Worm (Caenorhabditis elegans) whole organism, L4 larva: ENCODE measurements around the gene C49F8.14.
A peak's percentile ranks its signal among the peaks of the same experiment; 100 is the strongest.

ENCODE experiments used
- F10B5.3 ChIP-seq: sonication (generic microtip); optimal IDR thresholded peaks from 2 replicates; lab custom pipeline; 2016; ENCODE audit warnings: mild to moderate bottlenecking, missing genetic modification characterization, missing compliant biosample characterization
- Y75B8A.6 ChIP-seq: fragments of 200-800 bp; sonication (Bioruptor generic); IDR thresholded peaks from 2 replicates; pipeline ENCODE4 v1.3.6; 2022; ENCODE audit warnings: missing genetic modification reagents, missing genetic modification characterization, missing compliant biosample characterization
- ZK337.2 ChIP-seq: fragments of 200-800 bp; sonication (Bioruptor generic); IDR thresholded peaks from 2 replicates; pipeline ENCODE4 v1.3.6; 2022; ENCODE audit warnings: missing genetic modification reagents, missing genetic modification characterization, missing compliant biosample characterization
- ZK546.5 ChIP-seq, 2 experiments: sonication (generic microtip); optimal IDR thresholded peaks; 2 replicates each; lab custom pipeline; 2017; ENCODE audit warnings: missing biosample characterization in 2 of 2, missing genetic modification characterization in 2 of 2
- aha-1 ChIP-seq: fragments of 150-350 bp; peaks from one replicate; lab custom pipeline; 2014; ENCODE audit warnings: missing biosample characterization, missing genetic modification characterization
- ama-1 ChIP-seq: fragments of 150-350 bp; optimal IDR thresholded peaks from 2 replicates; lab custom pipeline; 2014; ENCODE audit warnings: inconsistent platforms, mixed read lengths
- ceh-32 ChIP-seq: sonication (generic microtip); optimal IDR thresholded peaks from 2 replicates; lab custom pipeline; 2016; ENCODE audit warnings: mild to moderate bottlenecking, missing genetic modification characterization, missing compliant biosample characterization; ENCODE audit not compliant: poor library complexity
- ceh-62 ChIP-seq: sonication (generic microtip); optimal IDR thresholded peaks from 2 replicates; lab custom pipeline; 2017; ENCODE audit warnings: missing biosample characterization, missing genetic modification characterization
- ceh-82 ChIP-seq: sonication (generic microtip); optimal IDR thresholded peaks from 2 replicates; lab custom pipeline; 2017; ENCODE audit warnings: missing biosample characterization, missing genetic modification characterization
- ctbp-1 ChIP-seq: fragments of 200-800 bp; sonication (Bioruptor generic); IDR thresholded peaks from 2 replicates; pipeline ENCODE4 v1.3.6; 2022; ENCODE audit warnings: missing genetic modification reagents, missing genetic modification characterization, missing compliant biosample characterization
- daf-12 ChIP-seq: fragments of 150-350 bp; optimal IDR thresholded peaks from 2 replicates; lab custom pipeline; 2014; ENCODE audit warnings: missing biosample characterization, missing genetic modification reagents, missing genetic modification characterization
- daf-16 ChIP-seq, 3 experiments: sonication (generic microtip); optimal IDR thresholded peaks; 2 replicates each; lab custom pipeline; 2016 to 2017; ENCODE audit warnings: missing genetic modification characterization in 3 of 3, missing genetic modification reagents in 3 of 3, mild to moderate bottlenecking in 2 of 3, missing compliant biosample characterization in 2 of 3, missing biosample characterization in 1 of 3, moderate library complexity in 1 of 3
- daf-19 ChIP-seq: fragments of 200-800 bp; sonication (Bioruptor generic); conservative IDR thresholded peaks from 2 replicates; pipeline ENCODE4 v1.3.6; 2022; ENCODE audit warnings: missing genetic modification characterization, missing compliant biosample characterization
- daf-8 ChIP-seq: fragments of 200-800 bp; sonication (Bioruptor generic); IDR thresholded peaks from 2 replicates; pipeline ENCODE4 v1.3.6; 2022; ENCODE audit warnings: missing genetic modification characterization, missing compliant biosample characterization
- dmd-6 ChIP-seq: fragments of 200-800 bp; sonication (Bioruptor generic); IDR thresholded peaks from 2 replicates; pipeline ENCODE4 v1.3.6; 2022; ENCODE audit warnings: missing genetic modification reagents, missing genetic modification characterization, missing compliant biosample characterization
- dmd-9 ChIP-seq: fragments of 200-800 bp; sonication (Bioruptor generic); IDR thresholded peaks from 2 replicates; pipeline ENCODE4 v1.3.6; 2022; ENCODE audit warnings: missing genetic modification reagents, missing genetic modification characterization, missing compliant biosample characterization
- dve-1 ChIP-seq: sonication (generic microtip); optimal IDR thresholded peaks from 2 replicates; lab custom pipeline; 2017; ENCODE audit warnings: antibody characterized with exemption, mild to moderate bottlenecking, missing genetic modification characterization, missing compliant biosample characterization; ENCODE audit not compliant: insufficient read depth
- egl-43 ChIP-seq: fragments of 200-800 bp; sonication (Bioruptor generic); IDR thresholded peaks from 2 replicates; pipeline ENCODE4 v1.3.6; 2022; ENCODE audit warnings: missing genetic modification reagents, missing genetic modification characterization, missing compliant biosample characterization
- hlh-11 ChIP-seq: fragments of 200-800 bp; sonication (Bioruptor generic); optimal IDR thresholded peaks from 2 replicates; lab custom pipeline; 2018; ENCODE audit warnings: mild to moderate bottlenecking, missing genetic modification characterization, missing compliant biosample characterization
- jun-1 ChIP-seq: fragments of 150-350 bp; optimal IDR thresholded peaks from 2 replicates; lab custom pipeline; 2014; ENCODE audit warnings: missing biosample characterization, missing genetic modification reagents, missing genetic modification characterization
- lin-15B ChIP-seq: fragments of 150-350 bp; sonication (generic microtip); optimal IDR thresholded peaks from 3 replicates; lab custom pipeline; 2014; ENCODE audit warnings: missing biosample characterization, missing genetic modification characterization
- lin-29 ChIP-seq: fragments of 200-800 bp; sonication (Bioruptor generic); IDR thresholded peaks from 2 replicates; pipeline ENCODE4 v1.3.6; 2022; ENCODE audit warnings: missing genetic modification reagents, missing genetic modification characterization, missing compliant biosample characterization
- lir-3 ChIP-seq: sonication (generic microtip); optimal IDR thresholded peaks from 2 replicates; lab custom pipeline; 2016; ENCODE audit warnings: mild to moderate bottlenecking, missing genetic modification characterization, missing compliant biosample characterization
- madf-5 ChIP-seq, 2 experiments: fragments of 200-800 bp; sonication (Bioruptor generic); IDR thresholded peaks; 2 replicates each; pipeline ENCODE4 v1.3.6; 2022; ENCODE audit warnings: missing compliant biosample characterization in 2 of 2, missing genetic modification characterization in 2 of 2
- mdl-1 ChIP-seq, 2 experiments: fragments of 150-350 bp in 1 of 2; sonication (generic microtip) in 1 of 2; optimal IDR thresholded peaks; 2 replicates each; lab custom pipeline; 2014 to 2017; ENCODE audit warnings: missing biosample characterization in 2 of 2, missing genetic modification characterization in 2 of 2
- mdt-29 ChIP-seq: fragments of 200-800 bp; sonication (Bioruptor generic); IDR thresholded peaks from 2 replicates; pipeline ENCODE4 v1.3.6; 2022; ENCODE audit warnings: missing genetic modification reagents, missing genetic modification characterization, missing compliant biosample characterization
- mep-1 ChIP-seq: fragments of 150-350 bp; sonication (generic microtip); optimal IDR thresholded peaks from 3 replicates; lab custom pipeline; 2014; ENCODE audit warnings: missing biosample characterization, missing genetic modification characterization
- mes-2 ChIP-seq: sonication (generic microtip); optimal IDR thresholded peaks from 2 replicates; lab custom pipeline; 2016; ENCODE audit warnings: missing genotype, mild to moderate bottlenecking, missing genetic modification characterization, missing compliant biosample characterization; ENCODE audit not compliant: poor library complexity, severe bottlenecking
- mxl-3 ChIP-seq: fragments of 200-800 bp; sonication (Bioruptor generic); optimal IDR thresholded peaks from 2 replicates; lab custom pipeline; 2018; ENCODE audit warnings: mild to moderate bottlenecking, missing genetic modification characterization, missing compliant biosample characterization
- nhr-28 ChIP-seq: fragments of 150-350 bp; optimal IDR thresholded peaks from 2 replicates; lab custom pipeline; 2014; ENCODE audit warnings: missing biosample characterization, missing genetic modification characterization
- nhr-6 ChIP-seq: fragments of 150-350 bp; optimal IDR thresholded peaks from 2 replicates; lab custom pipeline; 2014; ENCODE audit warnings: missing biosample characterization, missing genetic modification characterization
- nhr-77 ChIP-seq: fragments of 150-350 bp; optimal IDR thresholded peaks from 2 replicates; lab custom pipeline; 2014; ENCODE audit warnings: missing biosample characterization, missing genetic modification characterization
- pha-4 ChIP-seq, 2 experiments: fragments of 150-350 bp in 1 of 2; fragments of 200-800 bp in 1 of 2; sonication (Bioruptor generic) in 1 of 2; IDR thresholded peaks in 1 of 2; optimal IDR thresholded peaks in 1 of 2; 2 replicates each; pipeline versions ENCODE4 v1.3.6 to Lab custom; 2014 to 2022; ENCODE audit warnings: missing genetic modification characterization in 2 of 2, missing genetic modification reagents in 2 of 2, missing biosample characterization in 1 of 2, missing compliant biosample characterization in 1 of 2
- rbr-2 ChIP-seq: sonication (generic microtip); optimal IDR thresholded peaks from 2 replicates; lab custom pipeline; 2016; ENCODE audit warnings: missing genotype, missing genetic modification characterization, missing compliant biosample characterization
- set-16 ChIP-seq: fragments of 200-800 bp; sonication (Bioruptor generic); IDR thresholded peaks from 2 replicates; pipeline ENCODE4 v1.3.6; 2022; ENCODE audit warnings: missing genetic modification reagents, missing genetic modification characterization, missing compliant biosample characterization
- snpc-1.2 ChIP-seq: fragments of 200-800 bp; sonication (Bioruptor generic); IDR thresholded peaks from 2 replicates; pipeline ENCODE4 v1.3.6; 2022; ENCODE audit warnings: missing genetic modification reagents, missing genetic modification characterization, missing compliant biosample characterization
- spr-1 ChIP-seq: sonication (generic microtip); optimal IDR thresholded peaks from 2 replicates; lab custom pipeline; 2016; ENCODE audit warnings: mild to moderate bottlenecking, missing genetic modification characterization, missing compliant biosample characterization
- spr-3 ChIP-seq: fragments of 200-800 bp; sonication (Bioruptor generic); optimal IDR thresholded peaks from 2 replicates; lab custom pipeline; 2018; ENCODE audit warnings: mild to moderate bottlenecking, missing genetic modification characterization, missing compliant biosample characterization
- tag-97 ChIP-seq: fragments of 200-800 bp; sonication (Bioruptor generic); IDR thresholded peaks from 2 replicates; pipeline ENCODE4 v1.3.6; 2022; ENCODE audit warnings: missing genetic modification characterization, missing compliant biosample characterization
- zag-1 ChIP-seq: fragments of 150-350 bp; optimal IDR thresholded peaks from 2 replicates; lab custom pipeline; 2014; ENCODE audit warnings: missing biosample characterization, missing genetic modification characterization
- zfp-3 ChIP-seq: fragments of 200-800 bp; sonication (Bioruptor generic); conservative IDR thresholded peaks from 2 replicates; pipeline ENCODE4 v1.3.6; 2022; ENCODE audit warnings: missing genetic modification reagents, missing genetic modification characterization, missing compliant biosample characterization
- ztf-11 ChIP-seq: fragments of 150-350 bp; optimal IDR thresholded peaks from 2 replicates; lab custom pipeline; 2014; ENCODE audit warnings: missing biosample characterization, missing genetic modification characterization

The C49F8.14 gene

DNA sequence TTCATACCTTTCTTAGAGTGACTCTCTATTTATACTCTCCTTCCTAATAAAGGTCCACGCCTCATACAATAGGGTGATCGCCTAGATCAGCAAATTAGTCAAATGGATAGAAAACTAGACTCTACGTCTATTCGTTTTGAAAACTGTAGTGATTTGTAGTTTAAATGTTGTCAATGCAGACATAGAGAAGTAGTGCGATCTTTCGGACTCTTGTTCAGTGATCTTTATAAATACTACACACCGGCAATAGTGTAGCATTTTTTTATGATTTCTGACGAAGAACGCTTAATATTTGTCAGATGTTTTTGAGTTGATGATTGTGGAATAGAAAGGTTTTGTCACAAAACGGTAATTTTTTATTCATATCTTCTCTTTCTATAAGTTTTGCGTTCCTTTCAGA, 34.6 kb upstream of the C49F8.14 start:
- TF ChIP-seq dve-1 (tag; lab: Kevin White, UChicago) = peak; percentile 5
- no peak for TF ChIP-seq lir-3
- no peak for TF ChIP-seq mes-2 (tag; lab: Kevin White, UChicago)
- TF ChIP-seq ceh-32 = no peak
- TF ChIP-seq nhr-28 = peak; percentile 67
- no peak for TF ChIP-seq rbr-2
- TF ChIP-seq lin-15B (tag; lab: Kevin White, UChicago) = no peak
- TF ChIP-seq set-16 = no peak

DNA sequence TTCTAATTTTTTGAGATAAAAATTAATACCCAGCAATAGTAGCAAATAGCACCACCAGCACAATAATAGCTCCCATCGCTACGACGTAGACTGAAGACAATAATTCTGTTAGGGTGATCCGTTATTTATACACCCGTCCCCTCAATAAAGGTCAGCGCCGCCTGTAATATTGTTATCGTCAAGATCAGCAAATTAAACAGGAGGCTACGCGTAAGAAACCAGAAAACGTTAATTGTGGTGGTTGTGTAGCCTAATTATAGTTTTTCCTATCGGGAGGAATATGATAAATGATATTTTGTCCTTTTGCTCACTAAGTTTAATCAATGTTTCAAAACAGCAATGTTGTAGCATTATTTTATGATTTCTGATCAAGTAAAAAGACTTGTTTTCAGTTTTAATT, 32.8 kb upstream of the C49F8.14 start, which contains the start of the genes cyp-13B1 and C29F7.1:
TSS of gene cyp-13B1 (minus strand) at position 101 of the 400 bp plus-strand sequence.
TSS of gene C29F7.1 (plus strand) at position 394 of the 400 bp plus-strand sequence.
- TF ChIP-seq daf-16 (GFP tag; optimal IDR thresholded peaks at IDR 0.05; lab: Kevin White, UChicago) (no peak), daf-16 (tag; optimal IDR thresholded peaks at IDR 0.05; lab: Kevin White, UChicago) (peak; percentile 36), nhr-28 (peak; percentile 78), hlh-11 (tag; lab: Kevin White, UChicago) (peak; percentile 18), dve-1 (tag; lab: Kevin White, UChicago) (peak; percentile 15), snpc-1.2 (no peak)

- no peak for TF ChIP-seq spr-3 (GFP tag; lab: Kevin White, UChicago)
- TF ChIP-seq aha-1 = no peak
- TF ChIP-seq daf-16 (GFP tag; optimal IDR thresholded peaks at IDR 0.05; lab: Kevin White, UChicago) = no peak
- no peak for TF ChIP-seq daf-16 (tag; optimal IDR thresholded peaks at IDR 0.05; lab: Kevin White, UChicago)
- TF ChIP-seq zag-1 (tag; lab: Kevin White, UChicago) = no peak
- TF ChIP-seq madf-5 (GFP tag; IDR thresholded peaks at IDR 0.05; lab: Robert Waterston, UW) = no peak
- TF ChIP-seq mep-1 = no peak
- no peak for TF ChIP-seq nhr-28
- no peak for TF ChIP-seq Y75B8A.6
- TF ChIP-seq ztf-11 (tag; lab: Kevin White, UChicago) = no peak
- no peak for TF ChIP-seq tag-97 (GFP tag; lab: Robert Waterston, UW)
- no peak for TF ChIP-seq lin-15B (tag; lab: Kevin White, UChicago)
- TF ChIP-seq, all 104 proteins: peak for 0
Measured at ce11 chrX:13401783-13402182, 25.0 kb upstream of the C49F8.14 start, which contains the start of gene F02C12.1. Gene F02C12.1, plus strand, starts transcription at chrX:13402083.

- TF ChIP-seq mes-2 (tag; lab: Kevin White, UChicago) (peak; percentile 36), egl-43 (GFP tag; lab: Robert Waterston, UW) (no peak), daf-16 (GFP tag; optimal IDR thresholded peaks at IDR 0.05; lab: Kevin White, UChicago) (peak in 1 of 2 experiments; percentile 26), daf-16 (tag; optimal IDR thresholded peaks at IDR 0.05; lab: Kevin White, UChicago) (peak; percentile 89), ama-1 (lab: Kevin White, UChicago) (no peak), mdt-29 (GFP tag; lab: Robert Waterston, UW) (no peak), ceh-62 (no peak), dmd-9 (no peak), snpc-1.2 (no peak), daf-19 (no peak), mdl-1 (tag; optimal IDR thresholded peaks at IDR 0.05; lab: Kevin White, UChicago) (peak in 1 of 2 experiments; percentile 0), F10B5.3 (tag; lab: Kevin White, UChicago) (no peak), nhr-6 (tag; lab: Kevin White, UChicago) (no peak), ZK546.5 (tag; optimal IDR thresholded peaks at IDR 0.05; lab: Kevin White, UChicago) (no peak), ctbp-1 (GFP tag; lab: Robert Waterston, UW) (no peak), daf-8 (GFP tag; lab: Robert Waterston, UW) (no peak), mxl-3 (GFP tag; lab: Kevin White, UChicago) (peak; percentile 21), tag-97 (GFP tag; lab: Robert Waterston, UW) (no peak), nhr-77 (peak; percentile 44), zfp-3 (GFP tag; lab: Robert Waterston, UW) (no peak), ceh-32 (no peak), dmd-6 (GFP tag; lab: Robert Waterston, UW) (peak; percentile 55; the same call in 1 of the 2 replicates), ZK337.2 (GFP tag; lab: Robert Waterston, UW) (no peak), spr-1 (no peak), nhr-28 (peak; percentile 41), lin-29 (no peak), ceh-82 (tag; lab: Kevin White, UChicago) (no peak), jun-1 (tag; lab: Kevin White, UChicago) (peak; percentile 8), dve-1 (tag; lab: Kevin White, UChicago) (peak; percentile 69), pha-4 (GFP tag; IDR thresholded peaks at IDR 0.05; lab: Robert Waterston, UW) (no peak), pha-4 (tag; optimal IDR thresholded peaks at IDR 0.05; lab: Kevin White, UChicago) (peak; percentile 64), hlh-11 (tag; lab: Kevin White, UChicago) (peak; percentile 52), ztf-11 (tag; lab: Kevin White, UChicago) (no peak), daf-12 (tag; lab: Kevin White, UChicago) (no peak)
Measured at ce11 chrX:13401311-13401710, 24.6 kb upstream of the C49F8.14 start.
